Worm (Caenorhabditis elegans): ENCODE results near the gene fbxb-72.
A peak's percentile ranks its signal among the peaks of the same experiment; 100 is the strongest.

ce11 chrV:727484-728351, 4.0 kb upstream of the fbxb-72 start, which contains the start of the genes icl-1 and srh-2:
- TF ChIP-seq elt-2 (tag; optimal IDR thresholded peaks at IDR 0.05) (peak; percentile 83), pha-4 (tag; optimal IDR thresholded peaks at IDR 0.05) (peak; percentile 79), ama-1 (optimal IDR thresholded peaks at IDR 0.05) (peak; percentile 92), ztf-11 (tag; optimal IDR thresholded peaks at IDR 0.05) (no peak), nhr-11 (tag; optimal IDR thresholded peaks at IDR 0.05) (no peak)

All from whole organism, L3 larva.